Worm (Caenorhabditis elegans) whole organism, L2 larva: Measurements from ENCODE around the gene srh-36.
A peak's percentile ranks its signal among the peaks of the same experiment; 100 is the strongest.

Source experiments
- C34F6.9 ChIP-seq: fragments of 150-350 bp; optimal IDR thresholded peaks from 2 replicates; lab custom pipeline; 2014; ENCODE audit warnings: missing biosample characterization, missing genetic modification characterization
- Y55F3AM.14 ChIP-seq: fragments of 200-800 bp; sonication (Bioruptor generic); optimal IDR thresholded peaks from 2 replicates; lab custom pipeline; 2018; ENCODE audit warnings: mild to moderate bottlenecking, missing genetic modification characterization, missing compliant biosample characterization
- ZK546.5 ChIP-seq: sonication (generic microtip); optimal IDR thresholded peaks from 2 replicates; lab custom pipeline; 2017; ENCODE audit warnings: missing biosample characterization, missing genetic modification characterization
- alr-1 ChIP-seq: fragments of 150-350 bp; optimal IDR thresholded peaks from 2 replicates; lab custom pipeline; 2014; ENCODE audit warnings: missing biosample characterization, missing genetic modification characterization
- aly-2 ChIP-seq: fragments of 150-350 bp; optimal IDR thresholded peaks from 2 replicates; lab custom pipeline; 2014; ENCODE audit warnings: missing biosample characterization, missing genetic modification characterization
- ama-1 ChIP-seq: fragments of 150-350 bp; optimal IDR thresholded peaks from 2 replicates; lab custom pipeline; 2018; ENCODE audit warnings: inconsistent platforms
- blmp-1 ChIP-seq: sonication (generic microtip); optimal IDR thresholded peaks from 2 replicates; lab custom pipeline; 2017; ENCODE audit warnings: missing genetic modification characterization, mild to moderate bottlenecking, missing compliant biosample characterization, antibody characterized with exemption, moderate library complexity; ENCODE audit not compliant: insufficient read depth
- ceh-16 ChIP-seq: fragments of 150-350 bp; optimal IDR thresholded peaks from 2 replicates; lab custom pipeline; 2014; ENCODE audit warnings: missing biosample characterization, missing genetic modification characterization
- ceh-82 ChIP-seq: fragments of 150-350 bp; optimal IDR thresholded peaks from 2 replicates; lab custom pipeline; 2014; ENCODE audit warnings: missing biosample characterization, missing genetic modification characterization
- crh-2 ChIP-seq: sonication (generic microtip); optimal IDR thresholded peaks from 2 replicates; lab custom pipeline; 2017; ENCODE audit warnings: missing biosample characterization, missing genetic modification characterization
- dmd-4 ChIP-seq: sonication (generic microtip); optimal IDR thresholded peaks from 2 replicates; lab custom pipeline; 2017; ENCODE audit warnings: missing biosample characterization, missing genetic modification characterization
- egl-27 ChIP-seq: sonication (generic microtip); optimal IDR thresholded peaks from 3 replicates; lab custom pipeline; 2017; ENCODE audit warnings: missing biosample characterization, missing genetic modification reagents, missing genetic modification characterization
- elt-1 ChIP-seq: fragments of 150-350 bp; optimal IDR thresholded peaks from 2 replicates; lab custom pipeline; 2014; ENCODE audit warnings: missing biosample characterization, missing genetic modification characterization
- elt-3 ChIP-seq: sonication (generic microtip); optimal IDR thresholded peaks from 2 replicates; lab custom pipeline; 2017; ENCODE audit warnings: missing biosample characterization, missing genetic modification characterization
- fos-1 ChIP-seq: fragments of 150-350 bp; optimal IDR thresholded peaks from 2 replicates; lab custom pipeline; 2014; ENCODE audit warnings: missing biosample characterization, missing genetic modification characterization
- lin-11 ChIP-seq: fragments of 150-350 bp; sonication (generic microtip); optimal IDR thresholded peaks from 2 replicates; lab custom pipeline; 2014; ENCODE audit warnings: missing biosample characterization, missing genetic modification characterization, inconsistent platforms, mixed read lengths
- lin-13 ChIP-seq: fragments of 150-350 bp; optimal IDR thresholded peaks from 2 replicates; lab custom pipeline; 2014; ENCODE audit warnings: missing biosample characterization, missing genetic modification reagents, missing genetic modification characterization
- lin-39 ChIP-seq: fragments of 150-350 bp; optimal IDR thresholded peaks from 2 replicates; lab custom pipeline; 2014; ENCODE audit warnings: missing biosample characterization, missing genetic modification reagents, missing genetic modification characterization
- lsy-2 ChIP-seq, 2 experiments: fragments of 150-350 bp in 1 of 2; sonication (generic microtip) in 1 of 2; optimal IDR thresholded peaks; 2 replicates each; lab custom pipeline; 2014 to 2017; ENCODE audit warnings: missing biosample characterization in 2 of 2, missing genetic modification characterization in 2 of 2
- mbf-1 ChIP-seq: sonication (generic microtip); optimal IDR thresholded peaks from 2 replicates; lab custom pipeline; 2017; ENCODE audit warnings: missing biosample characterization, missing genetic modification characterization
- mdl-1 ChIP-seq, 2 experiments: fragments of 150-350 bp in 1 of 2; sonication (generic microtip) in 1 of 2; optimal IDR thresholded peaks; 2 replicates each; lab custom pipeline; 2017; ENCODE audit warnings: missing biosample characterization in 2 of 2, missing genetic modification characterization in 2 of 2
- nhr-10 ChIP-seq: sonication (generic microtip); optimal IDR thresholded peaks from 2 replicates; lab custom pipeline; 2017; ENCODE audit warnings: missing biosample characterization, missing genetic modification characterization
- nhr-11 ChIP-seq: fragments of 150-350 bp; optimal IDR thresholded peaks from 2 replicates; lab custom pipeline; 2014; ENCODE audit warnings: missing biosample characterization, missing genetic modification characterization
- nhr-12 ChIP-seq: fragments of 150-350 bp; optimal IDR thresholded peaks from 2 replicates; lab custom pipeline; 2014; ENCODE audit warnings: missing biosample characterization, missing genetic modification characterization
- nhr-129 ChIP-seq: fragments of 150-350 bp; optimal IDR thresholded peaks from 2 replicates; lab custom pipeline; 2014; ENCODE audit warnings: missing biosample characterization, missing genetic modification characterization
- nhr-21 ChIP-seq: fragments of 150-350 bp; optimal IDR thresholded peaks from 2 replicates; lab custom pipeline; 2014; ENCODE audit warnings: missing biosample characterization, missing genetic modification characterization
- nhr-25 ChIP-seq: fragments of 150-350 bp; sonication (generic microtip); optimal IDR thresholded peaks from 3 replicates; lab custom pipeline; 2014; ENCODE audit warnings: missing biosample characterization, missing genetic modification characterization
- nhr-6 ChIP-seq: fragments of 150-350 bp; optimal IDR thresholded peaks from 2 replicates; lab custom pipeline; 2014; ENCODE audit warnings: missing biosample characterization, missing genetic modification characterization
- nhr-77 ChIP-seq: fragments of 150-350 bp; optimal IDR thresholded peaks from 2 replicates; lab custom pipeline; 2014; ENCODE audit warnings: missing biosample characterization, missing genetic modification characterization
- peb-1 ChIP-seq: fragments of 150-350 bp; optimal IDR thresholded peaks from 2 replicates; lab custom pipeline; 2014; ENCODE audit warnings: missing biosample characterization, missing genetic modification characterization
- sem-4 ChIP-seq: fragments of 150-350 bp; optimal IDR thresholded peaks from 2 replicates; lab custom pipeline; 2014; ENCODE audit warnings: missing biosample characterization, missing genetic modification reagents, missing genetic modification characterization
- skn-1 ChIP-seq: sonication (generic microtip); optimal IDR thresholded peaks from 2 replicates; lab custom pipeline; 2017; ENCODE audit warnings: missing biosample characterization, missing genetic modification characterization
- sma-3 ChIP-seq: sonication (generic microtip); optimal IDR thresholded peaks from 2 replicates; lab custom pipeline; 2016; ENCODE audit warnings: missing genetic modification reagents, missing genetic modification characterization, missing compliant biosample characterization
- sma-9 ChIP-seq, 2 experiments: fragments of 150-350 bp in 1 of 2; sonication (generic microtip) in 1 of 2; optimal IDR thresholded peaks; 2 replicates each; lab custom pipeline; 2014 to 2016; ENCODE audit warnings: missing genetic modification characterization in 2 of 2, mild to moderate bottlenecking in 1 of 2, missing biosample characterization in 1 of 2, missing compliant biosample characterization in 1 of 2, missing genetic modification reagents in 1 of 2, moderate library complexity in 1 of 2
- snpc-4 ChIP-seq: fragments of 150-350 bp; optimal IDR thresholded peaks from 2 replicates; lab custom pipeline; 2014; ENCODE audit warnings: missing biosample characterization, missing genetic modification characterization
- unc-39 ChIP-seq: fragments of 150-350 bp; optimal IDR thresholded peaks from 2 replicates; lab custom pipeline; 2014; ENCODE audit warnings: missing biosample characterization, missing genetic modification characterization
- unc-55 ChIP-seq: fragments of 150-350 bp; sonication (generic microtip); optimal IDR thresholded peaks from 3 replicates; lab custom pipeline; 2014; ENCODE audit warnings: missing biosample characterization, missing genetic modification reagents, missing genetic modification characterization
- zag-1 ChIP-seq: fragments of 150-350 bp; optimal IDR thresholded peaks from 2 replicates; lab custom pipeline; 2014; ENCODE audit warnings: missing biosample characterization, missing genetic modification characterization
- ztf-1 ChIP-seq: fragments of 200-800 bp; sonication (Bioruptor generic); conservative IDR thresholded peaks from 2 replicates; pipeline ENCODE4 v1.3.6; 2022; ENCODE audit warnings: missing genetic modification characterization, missing compliant biosample characterization
- ztf-11 ChIP-seq: sonication (generic microtip); optimal IDR thresholded peaks from 2 replicates; lab custom pipeline; 2017; ENCODE audit warnings: missing biosample characterization, missing genetic modification characterization

srh-36 gene

ce11 chrV:2857842-2858241, 36.4 kb upstream of the srh-36 start, which contains the start of gene srj-55:
Gene srj-55, minus strand, starts transcription at chrV:2857942.
- TF ChIP-seq peb-1 (tag; lab: Kevin White, UChicago) (no peak), ceh-82 (tag; lab: Kevin White, UChicago) (no peak), sma-3 (no peak), unc-55 (GFP tag; lab: Kevin White, UChicago) (no peak), snpc-4 (tag; lab: Kevin White, UChicago) (no peak), zag-1 (tag; lab: Kevin White, UChicago) (no peak)
- TF ChIP-seq, all 48 proteins: peak for 0

ce11 chrV:2855473-2855872, 34.0 kb upstream of the srh-36 start, which contains the start of gene srj-57:
Gene srj-57, minus strand, starts transcription at chrV:2855573.
- TF ChIP-seq ztf-1 (GFP tag; lab: Robert Waterston, UW) = no peak
- no peak for TF ChIP-seq lin-11
- TF ChIP-seq unc-39 (tag; lab: Kevin White, UChicago) = no peak
- no peak for TF ChIP-seq mbf-1 (tag; lab: Kevin White, UChicago)
- no peak for TF ChIP-seq nhr-11 (tag; lab: Kevin White, UChicago)
- TF ChIP-seq crh-2 (tag; lab: Kevin White, UChicago) = no peak
- no peak for TF ChIP-seq nhr-6 (tag; lab: Kevin White, UChicago)
- TF ChIP-seq lsy-2 (tag; optimal IDR thresholded peaks at IDR 0.05; lab: Kevin White, UChicago) = no peak
- no peak for TF ChIP-seq fos-1
- TF ChIP-seq nhr-129 (tag; lab: Kevin White, UChicago) = no peak
- TF ChIP-seq mdl-1 (tag; optimal IDR thresholded peaks at IDR 0.05; lab: Kevin White, UChicago) = no peak
- no peak for TF ChIP-seq zag-1 (tag; lab: Kevin White, UChicago)
- TF ChIP-seq lin-39 (tag; lab: Kevin White, UChicago) = no peak
- TF ChIP-seq ZK546.5 (tag; lab: Kevin White, UChicago) = no peak
- no peak for TF ChIP-seq ceh-16 (tag; lab: Kevin White, UChicago)
- no peak for TF ChIP-seq nhr-77 (tag; lab: Kevin White, UChicago)
- TF ChIP-seq alr-1 (tag; lab: Kevin White, UChicago) = no peak
- TF ChIP-seq lin-13 (GFP tag; lab: Kevin White, UChicago) = no peak
- TF ChIP-seq ztf-11 (tag; lab: Kevin White, UChicago) = no peak

- TF ChIP-seq fos-1 (peak; percentile 36), skn-1 (tag; lab: Kevin White, UChicago) (no peak)
Measured at ce11 chrV:2849071-2849470, 27.6 kb upstream of the srh-36 start, which contains the start of gene ugt-53. Gene ugt-53, plus strand, starts transcription at chrV:2849343.

ce11 chrV:2848290-2848937, 26.9 kb upstream of the srh-36 start, which contains the start of gene srj-49:
Gene srj-49, minus strand, starts transcription at chrV:2848340.
- TF ChIP-seq zag-1 (tag; lab: Kevin White, UChicago) (no peak), ama-1 (lab: Kevin White, UChicago) (no peak), ceh-82 (tag; lab: Kevin White, UChicago) (no peak), sma-9 (GFP tag; optimal IDR thresholded peaks at IDR 0.05; lab: Kevin White, UChicago) (peak; percentile 51), sma-9 (tag; optimal IDR thresholded peaks at IDR 0.05; lab: Kevin White, UChicago) (no peak), nhr-25 (tag; lab: Kevin White, UChicago) (no peak), nhr-21 (tag; lab: Kevin White, UChicago) (no peak), nhr-10 (tag; lab: Kevin White, UChicago) (no peak), fos-1 (peak; percentile 65)

ce11 chrV:2845771-2846170, 24.3 kb upstream of the srh-36 start, which contains the start of gene srj-44:
Gene srj-44, minus strand, starts transcription at chrV:2845871.
- TF ChIP-seq mbf-1 (tag; lab: Kevin White, UChicago) (no peak), egl-27 (no peak), aly-2 (tag; lab: Kevin White, UChicago) (no peak), sem-4 (tag; lab: Kevin White, UChicago) (no peak), unc-55 (GFP tag; lab: Kevin White, UChicago) (no peak), ZK546.5 (tag; lab: Kevin White, UChicago) (no peak), elt-1 (tag; lab: Kevin White, UChicago) (no peak), blmp-1 (tag; lab: Kevin White, UChicago) (no peak), peb-1 (tag; lab: Kevin White, UChicago) (no peak), elt-3 (tag; lab: Kevin White, UChicago) (no peak), ama-1 (lab: Kevin White, UChicago) (no peak), dmd-4 (no peak), nhr-10 (tag; lab: Kevin White, UChicago) (no peak), lin-13 (GFP tag; lab: Kevin White, UChicago) (no peak), C34F6.9 (tag; lab: Kevin White, UChicago) (no peak), nhr-11 (tag; lab: Kevin White, UChicago) (no peak), Y55F3AM.14 (GFP tag; lab: Kevin White, UChicago) (no peak), lin-39 (tag; lab: Kevin White, UChicago) (no peak), nhr-129 (tag; lab: Kevin White, UChicago) (no peak), nhr-12 (tag; lab: Kevin White, UChicago) (no peak)
